Fruit fly (Drosophila melanogaster): ENCODE data around the gene CG42704.

The CG42704 gene

DNA sequence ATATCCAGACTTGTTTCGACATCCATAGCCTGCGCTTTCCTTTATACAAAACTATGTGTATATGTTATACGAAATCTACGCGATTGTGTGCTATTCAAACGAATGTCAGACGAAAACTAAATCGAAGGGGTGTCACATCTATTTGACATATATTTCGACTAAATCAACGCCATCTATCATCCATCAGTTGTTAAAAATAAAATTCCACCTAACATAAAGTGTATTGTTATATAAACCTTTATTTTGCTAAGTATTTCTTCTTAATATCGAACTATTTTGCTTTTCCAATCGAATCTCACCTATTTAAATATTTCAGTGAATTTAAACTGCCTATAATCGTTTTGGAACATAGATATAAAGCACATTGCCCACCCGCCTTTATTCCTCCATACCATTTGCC, 9.4 kb upstream of the CG42704 start, which contains the start of gene CG15035:
Gene CG15035 (minus strand): TSS at position 101 of the 400 bp plus-strand sequence.
- no peak for TF ChIP-seq abd-A (tag; optimal IDR thresholded peaks at IDR 0.05)
- TF ChIP-seq pros (GFP tag; optimal IDR thresholded peaks at IDR 0.05), result no peak
- no peak for TF ChIP-seq cwo (GFP tag; optimal IDR thresholded peaks at IDR 0.05)
- TF ChIP-seq z (GFP tag; IDR thresholded peaks at IDR 0.05), result no peak
- TF ChIP-seq NK7.1 (GFP tag; optimal IDR thresholded peaks at IDR 0.05), result no peak
- TF ChIP-seq pho (GFP tag; optimal IDR thresholded peaks at IDR 0.05), result no peak
- no peak for TF ChIP-seq inv (GFP tag; IDR thresholded peaks at IDR 0.05; ENCODE audit: partially characterized antibody)
- TF ChIP-seq CG3065 (GFP tag; optimal IDR thresholded peaks at IDR 0.05), result no peak
- TF ChIP-seq Spps (tag; optimal IDR thresholded peaks at IDR 0.05), result no peak
- TF ChIP-seq CG14667 (GFP tag; IDR thresholded peaks at IDR 0.05), result no peak
- no peak for TF ChIP-seq sd (tag; optimal IDR thresholded peaks at IDR 0.05)

DNA sequence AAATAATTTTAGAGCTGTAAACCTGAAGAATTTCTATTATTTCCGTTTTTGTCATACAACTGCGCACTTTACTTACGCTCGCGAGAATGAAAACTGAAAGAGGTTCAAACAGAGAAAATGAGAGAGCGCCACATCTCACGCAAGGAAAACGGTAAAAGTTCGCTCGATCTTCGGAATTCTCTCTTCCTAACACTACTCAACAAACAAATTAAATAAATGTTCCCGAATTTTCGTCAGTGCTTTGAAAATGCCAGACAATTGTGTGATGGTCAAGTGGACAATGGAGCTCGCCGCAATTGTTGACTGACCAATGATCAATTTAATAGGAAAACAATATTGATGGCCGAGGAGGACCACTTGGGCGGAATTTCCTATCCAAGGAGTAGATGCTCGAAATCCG, 6.8 kb upstream of the CG42704 start, which contains the start of gene CG1677:
Gene CG1677 (minus strand): TSS at position 101 of the 400 bp plus-strand sequence.
- TF ChIP-seq MTF-1 (GFP tag; optimal IDR thresholded peaks at IDR 0.05; ENCODE audit: borderline replicate concordance) (no peak), Hr78 (GFP tag; optimal IDR thresholded peaks at IDR 0.05) (no peak), dm (GFP tag; optimal IDR thresholded peaks at IDR 0.05) (no peak), CG18262 (tag; optimal IDR thresholded peaks at IDR 0.05) (no peak)

DNA sequence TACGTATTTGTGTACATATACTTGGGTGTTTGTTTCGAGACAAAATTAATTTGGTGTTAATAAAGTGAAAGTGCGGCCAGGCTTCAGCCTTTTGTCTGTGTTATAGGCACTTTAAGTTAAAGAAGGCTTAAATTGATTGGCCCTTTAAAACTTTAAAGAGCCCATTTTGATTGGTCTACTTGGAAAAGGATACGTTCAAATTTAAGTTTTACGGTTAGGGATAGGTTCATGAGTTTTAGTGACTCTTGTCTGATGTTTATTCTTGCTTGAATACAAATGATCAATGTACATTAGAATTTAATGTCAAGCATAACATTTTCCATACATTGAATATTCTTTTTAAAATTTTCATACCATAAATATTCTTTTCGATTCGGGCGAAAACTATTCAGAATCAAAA, 5.6 kb upstream of the CG42704 start, which contains the start of gene CG32727:
Gene CG32727 (plus strand): TSS at position 301 of the 400 bp plus-strand sequence.
- TF ChIP-seq Sox100B (GFP tag; optimal IDR thresholded peaks at IDR 0.05) (no peak), tap (tag; optimal IDR thresholded peaks at IDR 0.05) (no peak), CG6791 (GFP tag; IDR thresholded peaks at IDR 0.05; ENCODE audit: partially characterized antibody) (no peak), GATAe (GFP tag; conservative IDR thresholded peaks at IDR 0.05) (no peak), D19B (GFP tag; optimal IDR thresholded peaks at IDR 0.05) (no peak), Max (GFP tag; optimal IDR thresholded peaks at IDR 0.05) (no peak), gsb (GFP tag; IDR thresholded peaks at IDR 0.05) (no peak), ro (GFP tag; IDR thresholded peaks at IDR 0.05) (no peak)

DNA sequence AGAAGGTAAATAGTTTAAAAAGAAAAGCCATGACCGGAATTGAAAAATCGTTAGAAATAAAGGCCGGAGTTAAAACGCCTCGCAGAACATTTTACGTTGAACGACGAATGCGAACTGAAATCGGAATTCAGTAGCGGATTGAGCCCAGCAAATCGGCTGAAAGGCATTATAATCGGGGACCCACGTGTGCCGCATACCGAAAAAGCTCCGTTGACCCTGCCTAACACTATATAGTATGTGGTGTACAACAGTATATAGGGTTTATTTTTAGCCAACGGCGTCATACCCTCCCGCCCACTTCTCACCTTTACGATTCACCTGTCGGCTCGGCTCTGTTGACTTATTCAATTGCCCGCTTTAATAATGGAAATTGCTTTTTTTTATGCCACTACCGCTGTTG, 662 bp upstream of the CG42704 start, which contains the start of gene CG42246:
Gene CG42246 (minus strand): TSS at position 101 of the 400 bp plus-strand sequence.
- TF ChIP-seq CG3065 (GFP tag; optimal IDR thresholded peaks at IDR 0.05) (no peak), Camta (GFP tag; optimal IDR thresholded peaks at IDR 0.05) (no peak), inv (GFP tag; IDR thresholded peaks at IDR 0.05; ENCODE audit: partially characterized antibody) (no peak), mld (GFP tag; IDR thresholded peaks at IDR 0.05; ENCODE audit: partially characterized antibody) (no peak), bcd (GFP tag; optimal IDR thresholded peaks at IDR 0.05) (no peak)

dm6 chrX:7413569-7413968, 1.1 kb downstream of the CG42704 start, which contains the start of gene CG42705:
CG42705 (plus strand) TSS chrX:7413869.
- TF ChIP-seq CG4730 (GFP tag; IDR thresholded peaks at IDR 0.05) (no peak), CG1024 (GFP tag; IDR thresholded peaks at IDR 0.05) (no peak), ttk (GFP tag; IDR thresholded peaks at IDR 0.05) (no peak), luna (GFP tag; optimal IDR thresholded peaks at IDR 0.05) (no peak), CG16779 (GFP tag; IDR thresholded peaks at IDR 0.05) (no peak), pb (GFP tag; optimal IDR thresholded peaks at IDR 0.05) (no peak), CG8359 (GFP tag; optimal IDR thresholded peaks at IDR 0.05; ENCODE audit: borderline replicate concordance) (no peak), Sox102F (GFP tag; optimal IDR thresholded peaks at IDR 0.05) (no peak)
